Fruit fly (Drosophila melanogaster): ENCODE results near the gene CG46316.

DNA sequence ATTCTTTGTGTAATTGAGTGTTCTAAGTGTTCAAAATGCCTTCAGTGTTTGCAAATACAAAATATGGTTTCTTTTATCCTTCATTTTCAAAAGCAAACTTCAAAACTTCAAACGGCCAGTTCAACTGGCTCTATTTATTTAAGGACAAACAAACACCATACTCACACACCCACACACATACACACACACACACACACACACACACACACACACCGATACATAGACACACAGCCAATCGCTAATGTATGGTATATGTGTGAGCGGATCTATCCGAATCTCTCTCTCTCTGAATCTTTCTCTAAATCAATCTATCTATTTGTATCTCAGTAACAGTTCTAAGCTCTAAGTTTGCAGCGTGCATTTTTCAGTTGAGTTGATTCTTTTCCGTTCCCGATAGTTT, 19.7 kb upstream of the CG46316 start:
- TF ChIP-seq CG5204 (GFP tag; optimal IDR thresholded peaks at IDR 0.05) (no peak), CG1620 (GFP tag; optimal IDR thresholded peaks at IDR 0.05) (no peak), ovo (GFP tag; optimal IDR thresholded peaks at IDR 0.05) (no peak), tj (GFP tag; optimal IDR thresholded peaks at IDR 0.05) (no peak), cic (GFP tag; optimal IDR thresholded peaks at IDR 0.05) (no peak), CG14711 (tag; optimal IDR thresholded peaks at IDR 0.05) (no peak), Hr96 (GFP tag; optimal IDR thresholded peaks at IDR 0.05) (no peak), CG7045 (GFP tag; optimal IDR thresholded peaks at IDR 0.05) (no peak), Clk (GFP tag; optimal IDR thresholded peaks at IDR 0.05) (no peak), toe (GFP tag; optimal IDR thresholded peaks at IDR 0.05) (no peak), CG12768 (GFP tag; optimal IDR thresholded peaks at IDR 0.05) (no peak), CG11617 (GFP tag; optimal IDR thresholded peaks at IDR 0.05) (no peak)

Measured in whole organism, adult.